Worm (Caenorhabditis elegans): ENCODE results near the gene R07E5.17.

DNA sequence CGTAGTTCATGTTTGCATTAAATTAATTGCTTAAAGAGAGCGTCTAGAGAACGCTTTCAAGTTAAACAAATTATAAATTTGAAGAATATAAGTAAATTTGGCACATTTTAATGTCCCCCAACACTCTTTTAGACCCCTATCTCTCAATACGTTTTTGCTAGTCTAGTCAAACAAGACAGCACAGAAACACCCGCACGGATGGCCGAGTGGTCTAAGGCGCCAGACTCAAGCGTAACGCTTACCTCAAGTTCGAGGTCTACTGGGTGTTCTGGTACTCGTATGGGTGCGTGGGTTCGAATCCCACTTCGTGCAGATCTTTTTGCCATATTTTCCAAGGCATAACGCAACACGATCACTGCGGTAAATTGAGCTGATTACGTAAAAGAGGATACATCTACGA, 41.9 kb downstream of the R07E5.17 start:
- TF ChIP-seq pha-4 (tag; optimal IDR thresholded peaks at IDR 0.05) (no peak), unc-62 (GFP tag; optimal IDR thresholded peaks at IDR 0.05) (no peak), nhr-76 (tag; optimal IDR thresholded peaks at IDR 0.05) (no peak), unc-39 (tag; optimal IDR thresholded peaks at IDR 0.05) (no peak), elt-1 (tag; optimal IDR thresholded peaks at IDR 0.05; ENCODE audit: borderline replicate concordance, insufficient read depth) (no peak), lin-32 (GFP tag; optimal IDR thresholded peaks at IDR 0.05) (no peak), snpc-4 (tag; optimal IDR thresholded peaks at IDR 0.05) (no peak), nhr-237 (tag; optimal IDR thresholded peaks at IDR 0.05) (no peak), sptf-1 (tag; optimal IDR thresholded peaks at IDR 0.05) (no peak), nhr-28 (tag; optimal IDR thresholded peaks at IDR 0.05) (no peak), mep-1 (tag; optimal IDR thresholded peaks at IDR 0.05) (no peak), nhr-12 (tag; optimal IDR thresholded peaks at IDR 0.05) (no peak), ceh-43 (GFP tag; optimal IDR thresholded peaks at IDR 0.05) (no peak), bed-3 (GFP tag; optimal IDR thresholded peaks at IDR 0.05) (no peak)

All from whole organism, mixed stage, embryonic.